Fruit fly (Drosophila melanogaster): ENCODE results near the gene Tsp86D.

DNA sequence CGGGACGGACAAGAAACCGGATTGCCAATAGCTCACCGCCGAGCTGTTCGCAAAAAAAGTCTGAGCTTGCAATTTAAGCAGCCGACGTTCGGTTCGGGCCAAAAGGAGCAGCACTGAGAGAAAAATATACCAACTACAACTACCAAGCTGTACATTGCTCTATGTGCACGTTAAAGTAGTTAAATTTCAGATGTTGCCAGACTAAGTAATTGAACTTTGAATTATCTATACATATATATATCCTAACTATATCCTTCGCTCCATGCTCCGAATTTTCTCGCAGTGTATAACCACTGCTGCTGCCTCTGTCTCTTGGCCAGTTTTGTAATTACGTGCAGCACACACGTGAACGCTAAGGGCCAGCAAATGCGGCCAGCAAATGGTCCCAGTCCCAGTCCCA lies 33.6 kb upstream of the Tsp86D start:
- TF ChIP-seq psq (optimal IDR thresholded peaks at IDR 0.05) = no peak
- TF ChIP-seq insv (optimal IDR thresholded peaks at IDR 0.05) = no peak
- no peak for TF ChIP-seq h (optimal IDR thresholded peaks at IDR 0.05)
- TF ChIP-seq Myc (optimal IDR thresholded peaks at IDR 0.05) = no peak
- no peak for TF ChIP-seq Sin3A (optimal IDR thresholded peaks at IDR 0.05)
- TF ChIP-seq ttk (optimal IDR thresholded peaks at IDR 0.05) = no peak

Measured in Kc167 (cell line).